Worm (Caenorhabditis elegans) whole organism, late embryonic: Measurements from ENCODE around the gene ptr-16.

Experiments used
- ama-1 ChIP-seq: fragments of 150-350 bp; optimal IDR thresholded peaks from 2 replicates; lab custom pipeline; 2014
- ceh-14 ChIP-seq: sonication (generic microtip); optimal IDR thresholded peaks from 2 replicates; lab custom pipeline; 2016; ENCODE audit warnings: missing genotype, missing genetic modification characterization, missing compliant biosample characterization
- ceh-18 ChIP-seq: sonication (generic microtip); optimal IDR thresholded peaks from 2 replicates; lab custom pipeline; 2016; ENCODE audit warnings: missing genetic modification characterization, missing compliant biosample characterization
- ceh-30 ChIP-seq: fragments of 150-350 bp; optimal IDR thresholded peaks from 2 replicates; lab custom pipeline; 2014; ENCODE audit warnings: missing biosample characterization, missing genetic modification characterization
- ceh-34 ChIP-seq: sonication (generic microtip); optimal IDR thresholded peaks from 2 replicates; lab custom pipeline; 2016; ENCODE audit warnings: mild to moderate bottlenecking, missing genetic modification characterization, missing compliant biosample characterization
- dve-1 ChIP-seq: sonication (generic microtip); optimal IDR thresholded peaks from 2 replicates; lab custom pipeline; 2017; ENCODE audit warnings: antibody characterized with exemption, mild to moderate bottlenecking, missing genetic modification characterization, missing compliant biosample characterization
- elt-2 ChIP-seq: sonication (generic microtip); optimal IDR thresholded peaks from 2 replicates; lab custom pipeline; 2016; ENCODE audit warnings: missing genetic modification reagents, missing genetic modification characterization, missing compliant biosample characterization
- fkh-6 ChIP-seq: sonication (generic microtip); optimal IDR thresholded peaks from 2 replicates; lab custom pipeline; 2016; ENCODE audit warnings: missing genetic modification characterization, missing compliant biosample characterization
- hlh-30 ChIP-seq: sonication (generic microtip); optimal IDR thresholded peaks from 2 replicates; lab custom pipeline; 2017; ENCODE audit warnings: antibody characterized with exemption, missing genetic modification characterization, missing compliant biosample characterization; ENCODE audit not compliant: insufficient read depth
- hlh-6 ChIP-seq: sonication (generic microtip); optimal IDR thresholded peaks from 2 replicates; lab custom pipeline; 2016; ENCODE audit warnings: missing genotype, missing genetic modification characterization, missing compliant biosample characterization
- nfya-1 ChIP-seq: sonication (generic microtip); optimal IDR thresholded peaks from 2 replicates; lab custom pipeline; 2017; ENCODE audit warnings: missing genetic modification characterization, mild to moderate bottlenecking, missing compliant biosample characterization, antibody characterized with exemption, moderate library complexity
- ref-2 ChIP-seq: sonication (generic microtip); optimal IDR thresholded peaks from 2 replicates; lab custom pipeline; 2016; ENCODE audit warnings: missing genetic modification characterization, missing compliant biosample characterization
- tbx-2 ChIP-seq: sonication (generic microtip); optimal IDR thresholded peaks from 2 replicates; lab custom pipeline; 2016; ENCODE audit warnings: missing genetic modification characterization, missing compliant biosample characterization
- zip-5 ChIP-seq: sonication (generic microtip); optimal IDR thresholded peaks from 2 replicates; lab custom pipeline; 2016; ENCODE audit warnings: missing genetic modification characterization, missing compliant biosample characterization

DNA sequence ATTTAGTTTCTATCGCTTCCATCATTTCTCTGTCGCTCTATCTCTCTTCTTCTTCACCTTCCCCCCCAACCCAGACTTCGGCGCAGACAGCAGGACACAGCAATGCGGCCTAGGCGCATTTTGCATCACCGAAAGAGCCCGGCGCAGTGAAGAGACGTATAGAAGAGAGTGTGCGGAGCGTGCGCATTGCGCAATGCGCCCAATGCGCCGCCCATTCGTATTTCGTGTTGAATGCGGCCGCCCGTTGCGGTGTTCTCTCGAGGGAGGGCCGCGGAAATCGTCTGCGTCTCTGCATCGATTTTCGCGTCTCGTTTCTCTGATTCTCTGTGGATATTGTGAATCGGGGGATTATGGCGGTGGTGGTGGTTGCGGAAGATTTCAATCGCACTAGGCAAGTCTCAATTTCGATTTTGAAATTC lies 14.2 kb upstream of the ptr-16 start:
- TF ChIP-seq ceh-18 (tag; lab: Kevin White, UChicago): peak; percentile 99
- peak; percentile 99 for TF ChIP-seq ceh-34
- TF ChIP-seq ceh-30 (tag; lab: Kevin White, UChicago): peak; percentile 85
- peak; percentile 97 for TF ChIP-seq ceh-14
- TF ChIP-seq tbx-2 (tag; lab: Kevin White, UChicago): peak; percentile 99
- TF ChIP-seq hlh-6: peak; percentile 59
- peak; percentile 98 for TF ChIP-seq ref-2 (tag; lab: Kevin White, UChicago)
- peak; percentile 22 for TF ChIP-seq fkh-6 (tag; lab: Kevin White, UChicago)
- TF ChIP-seq dve-1 (tag; lab: Kevin White, UChicago): peak; percentile 92
- peak; percentile 17 for TF ChIP-seq zip-5
- TF ChIP-seq hlh-30: peak; percentile 85
- no peak for TF ChIP-seq ama-1
- TF ChIP-seq elt-2 (tag; lab: Kevin White, UChicago): peak; percentile 77
- peak; percentile 97 for TF ChIP-seq nfya-1 (tag; lab: Kevin White, UChicago)
